Worm (Caenorhabditis elegans): ENCODE data around the gene Y48A6C.4.

The Y48A6C.4 gene

DNA sequence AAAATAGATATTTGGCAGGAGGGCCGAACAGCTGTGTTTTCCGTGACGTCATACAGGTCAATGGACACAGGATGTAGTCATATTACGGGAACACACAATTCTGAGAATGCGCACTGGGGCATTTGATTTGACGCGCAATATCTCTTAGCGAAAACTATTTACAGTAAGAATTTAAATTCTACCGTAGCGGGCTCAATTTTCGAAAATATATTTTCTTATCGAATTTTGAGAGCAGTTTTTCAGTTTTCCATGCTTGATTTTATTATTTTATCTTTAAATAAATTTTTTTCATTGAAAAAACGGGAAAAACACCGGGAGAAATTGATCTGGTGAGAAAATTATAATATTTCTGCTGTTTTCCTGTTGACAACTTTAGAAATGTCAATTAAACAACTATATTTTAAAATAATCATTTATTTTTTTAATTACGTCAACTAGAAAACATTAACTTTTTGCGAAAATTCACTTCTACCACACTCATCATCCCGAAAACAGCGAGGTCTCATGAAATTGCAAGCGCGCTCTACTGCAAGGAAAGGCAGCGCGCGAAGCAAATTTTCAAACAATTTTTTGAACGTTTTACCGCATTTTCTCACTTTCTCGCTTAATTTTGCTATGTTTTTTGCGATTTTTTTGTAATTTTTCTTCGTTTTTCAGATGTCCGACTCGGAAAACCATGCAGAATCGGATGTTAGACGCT lies 22.3 kb downstream of the Y48A6C.4 start, which contains the start of the genes Y47D3A.1 and pola-1 (continued):
- TF ChIP-seq F22D6.2 (tag; optimal IDR thresholded peaks at IDR 0.05) (no peak), egl-18 (GFP tag; IDR thresholded peaks at IDR 0.05) (no peak), ceh-27 (GFP tag; optimal IDR thresholded peaks at IDR 0.05) (peak; percentile 84), lin-26 (GFP tag; IDR thresholded peaks at IDR 0.05) (no peak), lin-35 (GFP tag; optimal IDR thresholded peaks at IDR 0.05) (peak in 2 of 3 experiments; percentile 23 to 82), efl-1 (GFP tag; optimal IDR thresholded peaks at IDR 0.05) (peak; percentile 95), snpc-1.1 (tag; optimal IDR thresholded peaks at IDR 0.05; ENCODE audit: insufficient read depth) (peak; percentile 6), pha-4 (tag; optimal IDR thresholded peaks at IDR 0.05) (peak; percentile 26), madf-10 (tag; optimal IDR thresholded peaks at IDR 0.05) (peak; percentile 30), Y79H2A.3 (GFP tag; conservative IDR thresholded peaks at IDR 0.05) (no peak), nhr-179 (tag; optimal IDR thresholded peaks at IDR 0.05) (no peak), sptf-2 (GFP tag; optimal IDR thresholded peaks at IDR 0.05) (no peak), hsf-1 (GFP tag; IDR thresholded peaks at IDR 0.05) (0 out of 2 replicates have a peak, but pooled peaks have one; percentile 42), nhr-80 (tag; optimal IDR thresholded peaks at IDR 0.05) (peak; percentile 26), snpc-4 (GFP tag; optimal IDR thresholded peaks at IDR 0.05) (no peak), snpc-4 (tag; optimal IDR thresholded peaks at IDR 0.05) (peak in 3 of 4 experiments; percentile 9 to 65 (median 55)), ccch-3 (GFP tag; optimal IDR thresholded peaks at IDR 0.05) (no peak), cebp-2 (GFP tag; IDR thresholded peaks at IDR 0.05) (no peak), ztf-22 (GFP tag; optimal IDR thresholded peaks at IDR 0.05) (no peak), ets-4 (GFP tag; optimal IDR thresholded peaks at IDR 0.05) (no peak), hmg-20 (GFP tag; IDR thresholded peaks at IDR 0.05) (no peak), attf-6 (GFP tag; IDR thresholded peaks at IDR 0.05) (no peak), nfya-1 (tag; optimal IDR thresholded peaks at IDR 0.05; ENCODE audit: borderline replicate concordance, insufficient read depth) (no peak), cebp-1 (GFP tag; IDR thresholded peaks at IDR 0.05) (no peak), cebp-1 (tag; optimal IDR thresholded peaks at IDR 0.05) (peak; percentile 55), nhr-120 (GFP tag; IDR thresholded peaks at IDR 0.05) (no peak), attf-3 (GFP tag; conservative IDR thresholded peaks at IDR 0.05) (0 out of 2 replicates have a peak, but pooled peaks have one; percentile 14), tbp1 (GFP tag; optimal IDR thresholded peaks at IDR 0.05) (peak; percentile 52), nhr-27 (tag; optimal IDR thresholded peaks at IDR 0.05) (no peak), F52B5.7 (tag; optimal IDR thresholded peaks at IDR 0.05) (no peak), ztf-18 (tag; optimal IDR thresholded peaks at IDR 0.05) (peak; percentile 38), ceh-40 (GFP tag; IDR thresholded peaks at IDR 0.05) (no peak), athp-1 (tag; optimal IDR thresholded peaks at IDR 0.05) (peak; percentile 10), F57C9.4 (tag; optimal IDR thresholded peaks at IDR 0.05) (no peak), ceh-79 (tag; optimal IDR thresholded peaks at IDR 0.05) (no peak), Y56A3A.18 (GFP tag; IDR thresholded peaks at IDR 0.05) (no peak), atf-7 (tag; optimal IDR thresholded peaks at IDR 0.05) (no peak), egrh-3 (GFP tag; IDR thresholded peaks at IDR 0.05) (peak; percentile 56), mes-4 (tag; optimal IDR thresholded peaks at IDR 0.05) (no peak), ceh-91 (GFP tag; IDR thresholded peaks at IDR 0.05) (peak; percentile 76), hmg-1.2 (GFP tag; IDR thresholded peaks at IDR 0.05) (peak; percentile 57; the same call in 1 of the 2 replicates), zfh-2 (GFP tag; conservative IDR thresholded peaks at IDR 0.05) (no peak), tbx-9 (tag; optimal IDR thresholded peaks at IDR 0.05; ENCODE audit: borderline replicate concordance) (no peak), repo-1 (tag; optimal IDR thresholded peaks at IDR 0.05) (no peak), F10E7.11 (tag; optimal IDR thresholded peaks at IDR 0.05) (no peak), madf-8 (GFP tag; conservative IDR thresholded peaks at IDR 0.05) (peak; percentile 60), gei-17 (GFP tag; optimal IDR thresholded peaks at IDR 0.05) (no peak), nhr-90 (tag; optimal IDR thresholded peaks at IDR 0.05) (no peak)
